Fruit fly (Drosophila melanogaster): Measurements from ENCODE around the gene CG4360.

Gene CG4360

DNA sequence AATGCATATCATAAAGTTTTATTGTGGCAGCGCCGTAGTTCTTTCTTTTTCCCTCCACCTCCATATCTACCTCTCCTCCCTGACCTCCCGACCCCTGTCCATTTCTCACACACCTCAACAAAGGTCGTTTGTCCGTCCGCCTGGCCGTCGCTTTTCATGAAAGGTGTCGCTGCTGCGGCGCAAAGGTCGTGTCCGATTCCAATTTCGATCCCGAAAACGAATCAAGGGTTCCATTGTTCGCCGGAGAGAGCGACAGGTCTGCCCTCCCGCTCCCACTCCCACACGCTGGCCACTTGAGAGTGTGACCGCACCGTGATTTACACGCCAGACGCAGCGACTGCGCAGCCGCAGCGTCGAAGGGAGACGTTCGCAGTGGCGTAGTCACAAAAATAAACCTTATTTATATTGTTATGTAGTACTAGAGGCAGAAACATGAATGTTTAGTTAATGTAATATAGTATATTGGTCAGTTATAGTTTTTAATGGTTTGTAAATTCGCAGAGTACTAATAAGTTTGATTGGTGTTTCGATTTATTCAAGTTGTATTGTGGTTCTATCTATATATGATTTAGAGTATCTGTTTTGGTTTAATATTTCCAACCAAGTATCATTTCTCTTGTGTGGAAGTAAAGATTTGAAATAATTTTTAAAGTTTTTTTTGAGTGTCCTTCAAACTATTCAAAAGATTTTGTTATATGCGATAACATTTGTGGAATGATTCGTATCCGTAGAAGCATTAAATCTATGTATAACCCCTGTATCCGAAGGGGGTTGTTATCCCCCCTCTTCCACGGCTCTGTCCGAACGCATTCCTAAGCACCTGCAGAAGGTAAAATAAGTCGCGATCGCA is 35.5 kb downstream of the CG4360 start:
- no peak for TF ChIP-seq Hr78 (GFP tag; optimal IDR thresholded peaks at IDR 0.05)
- TF ChIP-seq ey (GFP tag; optimal IDR thresholded peaks at IDR 0.05), result peak; percentile 83
- no peak for TF ChIP-seq GATAd (GFP tag; optimal IDR thresholded peaks at IDR 0.05)
- TF ChIP-seq Jra (GFP tag; optimal IDR thresholded peaks at IDR 0.05), result peak; percentile 25
- TF ChIP-seq Dif (GFP tag; optimal IDR thresholded peaks at IDR 0.05; ENCODE audit: partially characterized antibody), result no peak
- TF ChIP-seq CG9705 (GFP tag; optimal IDR thresholded peaks at IDR 0.05), result peak; percentile 22
- TF ChIP-seq fru (GFP tag; optimal IDR thresholded peaks at IDR 0.05), result peak; percentile 87
- peak; percentile 76 for TF ChIP-seq HLH106 (tag; optimal IDR thresholded peaks at IDR 0.05)
- peak; percentile 75 for TF ChIP-seq h (GFP tag; optimal IDR thresholded peaks at IDR 0.05)
- no peak for TF ChIP-seq Hnf4 (GFP tag; optimal IDR thresholded peaks at IDR 0.05)
- TF ChIP-seq br (GFP tag; optimal IDR thresholded peaks at IDR 0.05), result peak; percentile 77
- peak; percentile 79 for TF ChIP-seq woc (GFP tag; optimal IDR thresholded peaks at IDR 0.05)
- no peak for TF ChIP-seq Abd-B (GFP tag; optimal IDR thresholded peaks at IDR 0.05)
- peak; percentile 76 for TF ChIP-seq OdsH (GFP tag; optimal IDR thresholded peaks at IDR 0.05)
- peak; percentile 74 for TF ChIP-seq dmrt93B (GFP tag; optimal IDR thresholded peaks at IDR 0.05)
- TF ChIP-seq sv (GFP tag; optimal IDR thresholded peaks at IDR 0.05), result peak; percentile 18
- TF ChIP-seq Sp1 (GFP tag; optimal IDR thresholded peaks at IDR 0.05), result peak; percentile 81
- no peak for TF ChIP-seq Rel (GFP tag; optimal IDR thresholded peaks at IDR 0.05)
- no peak for TF ChIP-seq Rel (tag; optimal IDR thresholded peaks at IDR 0.05)
- peak in 1 of 2 experiments; percentile 85 for TF ChIP-seq foxo (GFP tag; optimal IDR thresholded peaks at IDR 0.05)

dm6 chr3R:20291594-20291993 is 36.2 kb downstream of the CG4360 start:
- TF ChIP-seq Mio (GFP tag; optimal IDR thresholded peaks at IDR 0.05), result no peak
- TF ChIP-seq OdsH (GFP tag; optimal IDR thresholded peaks at IDR 0.05), result peak; percentile 13
- TF ChIP-seq Jra (GFP tag; optimal IDR thresholded peaks at IDR 0.05), result peak; percentile 11
- no peak for TF ChIP-seq Dfd (GFP tag; optimal IDR thresholded peaks at IDR 0.05)
- TF ChIP-seq GATAd (GFP tag; optimal IDR thresholded peaks at IDR 0.05), result no peak
- no peak for TF ChIP-seq jim (GFP tag; optimal IDR thresholded peaks at IDR 0.05)
- TF ChIP-seq Abd-B (GFP tag; optimal IDR thresholded peaks at IDR 0.05), result no peak
- peak; percentile 22 for TF ChIP-seq fru (GFP tag; optimal IDR thresholded peaks at IDR 0.05)
- peak in 1 of 2 experiments; percentile 18 for TF ChIP-seq foxo (GFP tag; optimal IDR thresholded peaks at IDR 0.05)
- TF ChIP-seq sage (GFP tag; optimal IDR thresholded peaks at IDR 0.05), result no peak
- no peak for TF ChIP-seq br (GFP tag; optimal IDR thresholded peaks at IDR 0.05)
- no peak for TF ChIP-seq Hr83 (GFP tag; optimal IDR thresholded peaks at IDR 0.05; ENCODE audit: poor library complexity, severe bottlenecking)

DNA sequence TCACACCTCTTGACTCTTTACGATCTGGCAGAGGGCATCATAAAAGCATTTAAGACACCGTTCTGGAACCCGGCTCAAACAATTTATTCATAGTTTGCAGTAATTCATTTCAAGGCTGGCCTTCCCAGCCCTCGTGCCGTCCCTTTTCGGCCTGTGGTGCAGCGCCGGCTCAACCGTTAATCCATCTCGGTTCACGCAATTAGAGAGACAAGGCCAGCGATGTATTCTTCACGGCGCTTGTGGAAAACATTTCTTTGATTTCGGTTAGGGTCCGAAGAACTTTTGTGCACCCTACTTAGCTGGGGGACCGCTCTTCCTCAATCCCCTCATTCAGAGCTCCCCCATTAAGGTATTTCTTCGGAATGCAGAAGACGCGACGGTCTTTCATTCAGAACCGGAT is 36.7 kb downstream of the CG4360 start:
- TF ChIP-seq Hnf4 (GFP tag; optimal IDR thresholded peaks at IDR 0.05), result no peak
- no peak for TF ChIP-seq dl (GFP tag; optimal IDR thresholded peaks at IDR 0.05; ENCODE audit: insufficient read depth in 1 of 2, partially characterized antibody in 2 of 2)
- no peak for TF ChIP-seq Jra (GFP tag; optimal IDR thresholded peaks at IDR 0.05)

DNA sequence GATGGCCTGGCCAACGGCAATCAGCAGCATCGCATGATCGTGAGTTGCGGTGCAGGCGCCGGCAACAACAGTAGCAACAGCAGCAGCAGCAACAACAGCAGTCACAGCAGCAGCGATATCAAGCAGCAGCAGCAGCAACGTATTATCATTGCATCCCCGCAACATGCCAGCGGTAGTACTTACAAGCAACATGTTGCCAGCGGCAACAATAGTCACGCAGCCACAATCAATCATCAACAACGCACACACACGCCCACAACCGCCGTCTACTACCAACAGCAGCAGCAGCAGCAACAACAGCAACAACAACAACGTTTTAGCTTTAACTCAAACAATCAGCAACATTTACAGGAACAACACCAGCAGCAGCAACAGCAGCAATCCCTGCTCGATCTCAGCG is 39.2 kb downstream of the CG4360 start:
- TF ChIP-seq pan (optimal IDR thresholded peaks at IDR 0.05), result no peak
- no peak for TF ChIP-seq Mio (GFP tag; optimal IDR thresholded peaks at IDR 0.05)
- TF ChIP-seq Dfd (GFP tag; optimal IDR thresholded peaks at IDR 0.05), result peak; percentile 96
- no peak for TF ChIP-seq Vsx2 (GFP tag; optimal IDR thresholded peaks at IDR 0.05; ENCODE audit: partially characterized antibody)
- no peak for TF ChIP-seq dsf (GFP tag; optimal IDR thresholded peaks at IDR 0.05; ENCODE audit: borderline replicate concordance)
- no peak for TF ChIP-seq tai (GFP tag; optimal IDR thresholded peaks at IDR 0.05)

DNA sequence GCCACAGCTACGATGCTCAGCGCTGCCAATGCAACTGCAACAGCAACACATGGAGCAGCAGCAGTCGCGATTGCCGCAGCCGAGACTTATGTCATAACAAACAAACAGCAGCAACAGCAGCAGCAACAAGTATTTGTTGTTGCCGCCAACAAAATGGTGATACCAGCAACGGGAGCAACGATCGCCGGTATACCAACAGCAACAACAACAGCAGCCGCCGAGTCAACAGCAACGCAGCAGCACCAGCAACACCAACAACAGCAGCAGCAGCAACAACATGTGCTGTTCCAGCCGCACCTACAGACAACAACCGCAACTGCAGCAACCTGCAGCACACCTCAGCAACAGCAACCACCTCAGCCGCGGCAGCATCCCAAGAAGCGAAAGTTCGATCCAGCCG is 39.7 kb downstream of the CG4360 start:
- TF ChIP-seq Dfd (GFP tag; optimal IDR thresholded peaks at IDR 0.05) (no peak), N (GFP tag; optimal IDR thresholded peaks at IDR 0.05) (no peak), ey (GFP tag; optimal IDR thresholded peaks at IDR 0.05) (no peak), CG32264 (GFP tag; optimal IDR thresholded peaks at IDR 0.05) (no peak)
